Worm (Caenorhabditis elegans): Measurements from ENCODE around the gene msp-53.

DNA sequence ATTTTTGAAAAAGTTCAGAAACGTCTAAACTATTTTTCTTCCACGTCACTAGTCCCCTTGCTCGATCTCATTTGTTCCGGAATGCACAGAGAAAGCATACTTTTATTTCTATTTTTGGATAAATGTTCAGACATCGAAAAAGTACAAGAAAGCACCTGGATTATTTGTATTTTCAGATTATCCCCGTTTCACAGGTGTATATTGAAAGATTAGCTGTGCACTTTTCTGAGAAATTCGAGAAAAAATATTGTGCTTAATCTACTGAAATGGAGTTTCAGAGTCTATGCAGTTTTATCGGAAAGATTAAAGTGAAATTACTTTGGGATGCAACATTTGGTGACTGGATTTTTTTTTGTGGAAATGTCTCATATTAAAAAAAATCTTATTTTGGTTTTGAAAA, 37.1 kb upstream of the msp-53 start:
- no peak for TF ChIP-seq B0019.2 (GFP tag; conservative IDR thresholded peaks at IDR 0.05)
- no peak for TF ChIP-seq snpc-4 (GFP tag; optimal IDR thresholded peaks at IDR 0.05)
- no peak for TF ChIP-seq snpc-4 (tag; optimal IDR thresholded peaks at IDR 0.05)
- no peak for TF ChIP-seq mcd-1 (GFP tag; IDR thresholded peaks at IDR 0.05)
- no peak for TF ChIP-seq C17E4.6 (GFP tag; IDR thresholded peaks at IDR 0.05)
- TF ChIP-seq F10E7.11 (tag; optimal IDR thresholded peaks at IDR 0.05): no peak
- no peak for TF ChIP-seq lsl-1 (GFP tag; optimal IDR thresholded peaks at IDR 0.05)
- TF ChIP-seq madf-3 (GFP tag; IDR thresholded peaks at IDR 0.05): no peak
- no peak for TF ChIP-seq ztf-26 (tag; optimal IDR thresholded peaks at IDR 0.05)
- no peak for TF ChIP-seq unc-62 (GFP tag; optimal IDR thresholded peaks at IDR 0.05)
- TF ChIP-seq chd-7 (tag; optimal IDR thresholded peaks at IDR 0.05): no peak
